Worm (Caenorhabditis elegans): ENCODE measurements around the gene rpb-8.

ce11 chrIII:4895313-4895712 is 22.5 kb downstream of the rpb-8 start:
- TF ChIP-seq ztf-18 (tag; optimal IDR thresholded peaks at IDR 0.05) = no peak
- no peak for TF ChIP-seq ztf-22 (GFP tag; optimal IDR thresholded peaks at IDR 0.05)
- TF ChIP-seq ama-1 (optimal IDR thresholded peaks at IDR 0.05) = no peak
- no peak for TF ChIP-seq ama-1 (GFP tag; optimal IDR thresholded peaks at IDR 0.05)
- no peak for TF ChIP-seq F57C9.4 (tag; optimal IDR thresholded peaks at IDR 0.05)
- TF ChIP-seq snpc-4 (GFP tag; optimal IDR thresholded peaks at IDR 0.05) = no peak
- TF ChIP-seq snpc-4 (tag; optimal IDR thresholded peaks at IDR 0.05) = no peak

Data from whole organism, young adult.